Fruit fly (Drosophila melanogaster) whole organism, embryonic: ENCODE measurements around the gene CG10286.

Experiments used
- ATbp ChIP-seq: fragments of 200-800 bp; sonication (Bioruptor generic); optimal IDR thresholded peaks from 2 replicates; lab custom pipeline; 2017; ENCODE audit warnings: missing biosample characterization, mild to moderate bottlenecking, missing genetic modification characterization, missing genetic modification reagents
- Asciz ChIP-seq: fragments of 200-800 bp; sonication (Bioruptor generic); optimal IDR thresholded peaks from 2 replicates; lab custom pipeline; 2017; ENCODE audit warnings: missing biosample characterization, mild to moderate bottlenecking, missing genetic modification characterization, missing genetic modification reagents
- Atf3 ChIP-seq: fragments of 200-800 bp; sonication (Bioruptor generic); optimal IDR thresholded peaks from 3 replicates; lab custom pipeline; 2016; ENCODE audit warnings: missing biosample characterization, missing genetic modification characterization
- B-H2 ChIP-seq: fragments of 200-800 bp; sonication (Bioruptor generic); optimal IDR thresholded peaks from 2 replicates; lab custom pipeline; 2018; ENCODE audit warnings: missing biosample characterization, mild to moderate bottlenecking, missing genetic modification characterization
- Blimp-1 ChIP-seq: fragments of 200-800 bp; sonication (Bioruptor generic); optimal IDR thresholded peaks from 3 replicates; lab custom pipeline; 2018; ENCODE audit warnings: missing biosample characterization, missing genetic modification characterization, mild to moderate bottlenecking, moderate library complexity, missing genetic modification reagents
- CG10543 ChIP-seq: fragments of 200-800 bp; sonication (Bioruptor generic); optimal IDR thresholded peaks from 3 replicates; lab custom pipeline; 2017; ENCODE audit warnings: missing biosample characterization, mild to moderate bottlenecking, missing genetic modification characterization, moderate library complexity
- CG12769 ChIP-seq: fragments of 200-800 bp; sonication (Bioruptor generic); optimal IDR thresholded peaks from 2 replicates; lab custom pipeline; 2019; ENCODE audit warnings: missing biosample characterization, mild to moderate bottlenecking, missing genetic modification characterization, moderate library complexity
- CG14441 ChIP-seq: fragments of 200-800 bp; sonication (Bioruptor generic); IDR thresholded peaks from 2 replicates; pipeline ENCODE4 v1.3.6; 2022; ENCODE audit warnings: missing biosample characterization, missing genetic modification characterization
- CG14667 ChIP-seq: fragments of 200-800 bp; sonication (Bioruptor generic); IDR thresholded peaks from 2 replicates; pipeline ENCODE4 v1.3.6; 2022; ENCODE audit warnings: missing biosample characterization, missing genetic modification characterization
- CG1603 ChIP-seq: fragments of 200-800 bp; sonication (Bioruptor generic); optimal IDR thresholded peaks from 2 replicates; lab custom pipeline; 2019; ENCODE audit warnings: missing biosample characterization, mild to moderate bottlenecking, missing genetic modification characterization, moderate library complexity
- CG2129 ChIP-seq: fragments of 200-800 bp; sonication (Bioruptor generic); IDR thresholded peaks from 2 replicates; pipeline ENCODE4 v1.3.6; 2022; ENCODE audit warnings: missing biosample characterization, missing genetic modification characterization; ENCODE audit not compliant: partially characterized antibody
- CG31388 ChIP-seq: fragments of 200-800 bp; sonication (Bioruptor generic); optimal IDR thresholded peaks from 2 replicates; lab custom pipeline; 2016; ENCODE audit warnings: missing biosample characterization, missing genetic modification characterization
- CG43689 ChIP-seq: fragments of 200-800 bp; sonication (Bioruptor generic); IDR thresholded peaks from 2 replicates; pipeline ENCODE4 v1.3.6; 2022; ENCODE audit warnings: missing biosample characterization, missing genetic modification characterization
- CG7271 ChIP-seq: fragments of 200-800 bp; sonication (Bioruptor generic); optimal IDR thresholded peaks from 2 replicates; lab custom pipeline; 2018; ENCODE audit warnings: missing biosample characterization, mild to moderate bottlenecking, missing genetic modification characterization, moderate library complexity
- CG7372 ChIP-seq: fragments of 200-800 bp; sonication (Bioruptor generic); IDR thresholded peaks from 2 replicates; pipeline ENCODE4 v1.3.6; 2022; ENCODE audit warnings: missing biosample characterization, missing genetic modification characterization
- CG8944 ChIP-seq: fragments of 200-800 bp; sonication (Bioruptor generic); optimal IDR thresholded peaks from 3 replicates; lab custom pipeline; 2016; ENCODE audit warnings: missing biosample characterization, missing genetic modification characterization
- CTCF ChIP-seq: fragments of 200-800 bp; sonication (Bioruptor generic); optimal IDR thresholded peaks from 2 replicates; lab custom pipeline; 2017; ENCODE audit warnings: missing biosample characterization, mild to moderate bottlenecking, missing genetic modification characterization, moderate library complexity
- D19A ChIP-seq: fragments of 200-800 bp; optimal IDR thresholded peaks from 3 replicates; lab custom pipeline; 2019; ENCODE audit warnings: missing biosample characterization, mild to moderate bottlenecking, missing genetic modification characterization, moderate library complexity
- Dfd ChIP-seq, 2 experiments: fragments of >200 bp; optimal IDR thresholded peaks; 2 replicates each; lab custom pipeline; 2017; ENCODE audit warnings: missing biosample characterization in 2 of 2, missing genetic modification characterization in 2 of 2
- Hand ChIP-seq: fragments of 200-800 bp; sonication (Bioruptor generic); optimal IDR thresholded peaks from 2 replicates; lab custom pipeline; 2017; ENCODE audit warnings: mild to moderate bottlenecking, missing biosample characterization, missing genetic modification reagents, missing genetic modification characterization
- Mad ChIP-seq: fragments of 200-800 bp; sonication (Bioruptor generic); optimal IDR thresholded peaks from 2 replicates; lab custom pipeline; 2016; ENCODE audit warnings: missing biosample characterization, missing genetic modification characterization
- Med ChIP-seq: fragments of 200-800 bp; sonication (Bioruptor generic); peaks from one replicate; lab custom pipeline; 2016; ENCODE audit warnings: missing biosample characterization, missing genetic modification characterization, mild to moderate bottlenecking, inconsistent platforms, moderate library complexity
- Mes4 ChIP-seq: fragments of 200-800 bp; sonication (Bioruptor generic); optimal IDR thresholded peaks from 2 replicates; lab custom pipeline; 2016; ENCODE audit warnings: missing biosample characterization, missing genetic modification characterization
- Nf-YB ChIP-seq: fragments of 200-800 bp; sonication (Bioruptor generic); optimal IDR thresholded peaks from 3 replicates; lab custom pipeline; 2019; ENCODE audit warnings: missing biosample characterization, mild to moderate bottlenecking, missing genetic modification characterization, moderate library complexity
- Oli ChIP-seq: fragments of 200-800 bp; sonication (Bioruptor generic); optimal IDR thresholded peaks from 2 replicates; lab custom pipeline; 2018; ENCODE audit warnings: missing biosample characterization, mild to moderate bottlenecking, missing genetic modification characterization, moderate library complexity
- Pdp1 ChIP-seq, 2 experiments: fragments of 200-800 bp; sonication (Bioruptor generic); optimal IDR thresholded peaks; 3 replicates each; lab custom pipeline; 2016; ENCODE audit warnings: missing biosample characterization in 2 of 2, missing genetic modification characterization in 2 of 2, mild to moderate bottlenecking in 1 of 2, moderate library complexity in 1 of 2
- Poxn ChIP-seq: fragments of 200-800 bp; sonication (Bioruptor generic); IDR thresholded peaks from 2 replicates; pipeline ENCODE4 v1.3.6; 2022; ENCODE audit warnings: missing biosample characterization, missing genetic modification characterization
- Sry-β ChIP-seq: fragments of 200-800 bp; sonication (Bioruptor generic); optimal IDR thresholded peaks from 2 replicates; lab custom pipeline; 2018; ENCODE audit warnings: missing biosample characterization, mild to moderate bottlenecking, missing genetic modification characterization, moderate library complexity
- al ChIP-seq: fragments of 200-800 bp; sonication (Bioruptor generic); IDR thresholded peaks from 2 replicates; pipeline ENCODE4 v1.3.6; 2022; ENCODE audit warnings: missing biosample characterization, missing genetic modification characterization
- bigmax ChIP-seq: fragments of 200-800 bp; sonication (Bioruptor generic); optimal IDR thresholded peaks from 2 replicates; lab custom pipeline; 2018; ENCODE audit warnings: missing biosample characterization, mild to moderate bottlenecking, missing genetic modification characterization
- corto ChIP-seq: fragments of 200-800 bp; sonication (Bioruptor generic); optimal IDR thresholded peaks from 2 replicates; lab custom pipeline; 2016; ENCODE audit warnings: missing biosample characterization, mild to moderate bottlenecking, missing genetic modification characterization, moderate library complexity
- crol ChIP-seq: fragments of 200-800 bp; sonication (Bioruptor generic); IDR thresholded peaks from 2 replicates; pipeline ENCODE4 v1.3.6; 2022; ENCODE audit warnings: missing biosample characterization, missing genetic modification characterization
- crp ChIP-seq, 2 experiments: fragments of 200-800 bp; sonication (Bioruptor generic); optimal IDR thresholded peaks; 2 replicates in 1 of 2; 3 replicates in 1 of 2; lab custom pipeline; 2017; ENCODE audit warnings: missing biosample characterization in 2 of 2, missing genetic modification characterization in 2 of 2, mild to moderate bottlenecking in 1 of 2, moderate library complexity in 1 of 2
- dati ChIP-seq: fragments of 200-800 bp; sonication (Bioruptor generic); IDR thresholded peaks from 2 replicates; pipeline ENCODE4 v1.3.6; 2022; ENCODE audit warnings: missing biosample characterization, missing genetic modification characterization
- exex ChIP-seq: fragments of 200-800 bp; sonication (Bioruptor generic); optimal IDR thresholded peaks from 4 replicates; lab custom pipeline; 2018; ENCODE audit warnings: missing biosample characterization, mild to moderate bottlenecking, missing genetic modification characterization, moderate library complexity
- fd64A ChIP-seq: fragments of 200-800 bp; sonication (Bioruptor generic); optimal IDR thresholded peaks from 3 replicates; lab custom pipeline; 2018; ENCODE audit warnings: missing biosample characterization, mild to moderate bottlenecking, missing genetic modification characterization
- gro ChIP-seq: fragments of 200-800 bp; sonication (Bioruptor generic); optimal IDR thresholded peaks from 2 replicates; lab custom pipeline; 2016; ENCODE audit warnings: missing biosample characterization, missing genetic modification characterization
- luna ChIP-seq: fragments of 200-800 bp; sonication (Bioruptor generic); optimal IDR thresholded peaks from 2 replicates; lab custom pipeline; 2016; ENCODE audit warnings: missing biosample characterization, missing genetic modification characterization
- mam ChIP-seq: fragments of 200-800 bp; sonication (Bioruptor generic); optimal IDR thresholded peaks from 3 replicates; lab custom pipeline; 2016; ENCODE audit warnings: missing biosample characterization, missing genetic modification characterization
- mirr ChIP-seq: fragments of 200-800 bp; sonication (Bioruptor generic); optimal IDR thresholded peaks from 3 replicates; lab custom pipeline; 2018; ENCODE audit warnings: missing biosample characterization, mild to moderate bottlenecking, missing genetic modification characterization
- mld ChIP-seq: fragments of 200-800 bp; sonication (Bioruptor generic); IDR thresholded peaks from 3 replicates; pipeline ENCODE4 v1.3.6; 2022; ENCODE audit warnings: missing biosample characterization, missing genetic modification characterization; ENCODE audit not compliant: partially characterized antibody
- odd ChIP-seq: fragments of 200-800 bp; sonication (Bioruptor generic); optimal IDR thresholded peaks from 2 replicates; lab custom pipeline; 2017; ENCODE audit warnings: missing biosample characterization, mild to moderate bottlenecking, missing genetic modification characterization
- org-1 ChIP-seq: fragments of 200-800 bp; sonication (Bioruptor generic); optimal IDR thresholded peaks from 2 replicates; lab custom pipeline; 2017; ENCODE audit warnings: missing biosample characterization, missing genetic modification characterization
- pum ChIP-seq: fragments of 200-800 bp; sonication (Bioruptor generic); optimal IDR thresholded peaks from 2 replicates; lab custom pipeline; 2016; ENCODE audit warnings: missing biosample characterization, missing genetic modification characterization
- ranshi ChIP-seq: fragments of 200-800 bp; sonication (Bioruptor generic); IDR thresholded peaks from 2 replicates; pipeline ENCODE4 v1.3.6; 2022; ENCODE audit warnings: missing biosample characterization, missing genetic modification characterization
- rib ChIP-seq: fragments of 200-800 bp; sonication (Bioruptor generic); IDR thresholded peaks from 2 replicates; pipeline ENCODE4 v1.3.6; 2022; ENCODE audit warnings: missing biosample characterization, missing genetic modification characterization
- sd ChIP-seq: fragments of 200-800 bp; sonication (Bioruptor generic); optimal IDR thresholded peaks from 3 replicates; lab custom pipeline; 2018; ENCODE audit warnings: missing biosample characterization, mild to moderate bottlenecking, missing genetic modification characterization, moderate library complexity
- sens ChIP-seq: fragments of 200-800 bp; sonication (Bioruptor generic); peaks from one replicate; lab custom pipeline; 2016; ENCODE audit warnings: missing biosample characterization, missing genetic modification characterization
- twi ChIP-seq: fragments of 200-800 bp; optimal IDR thresholded peaks from 2 replicates; lab custom pipeline; 2019; ENCODE audit warnings: missing biosample characterization, mild to moderate bottlenecking, missing genetic modification characterization, moderate library complexity
- vvl ChIP-seq: fragments of 200-800 bp; sonication (Bioruptor generic); IDR thresholded peaks from 2 replicates; pipeline ENCODE4 v1.3.6; 2022; ENCODE audit warnings: missing biosample characterization, missing genetic modification characterization

Gene CG10286

DNA sequence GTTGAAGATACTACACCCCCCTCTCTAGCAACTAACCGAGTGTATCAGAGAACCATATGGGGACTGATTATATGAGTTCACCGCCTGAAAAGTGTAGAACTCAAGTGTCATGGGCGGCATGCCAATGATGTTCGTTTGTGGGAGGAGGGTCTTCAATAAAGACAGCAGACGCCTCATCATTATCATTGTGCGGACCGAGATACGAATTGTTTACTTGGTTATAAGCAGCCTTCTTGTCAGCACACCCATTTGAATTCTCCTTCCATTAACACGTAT is 25.4 kb downstream of the CG10286 start (continued):
- no peak; the same call in 1 of the 2 replicates for TF ChIP-seq vvl (GFP tag; lab: Robert Waterston, UW)
- peak; percentile 69 for TF ChIP-seq mirr (GFP tag; lab: Kevin White, UChicago)
- TF ChIP-seq Med (GFP tag; lab: Kevin White, UChicago), result peak; percentile 37
- TF ChIP-seq twi, result peak; percentile 81
- TF ChIP-seq exex (tag; lab: Kevin White, UChicago), result peak; percentile 62
- peak in 1 of 2 experiments; percentile 26 for TF ChIP-seq Pdp1 (GFP tag; optimal IDR thresholded peaks at IDR 0.05; lab: Kevin White, UChicago)
- TF ChIP-seq CG2129 (GFP tag; lab: Robert Waterston, UW), result no peak
- TF ChIP-seq Dfd (GFP tag; optimal IDR thresholded peaks at IDR 0.05; lab: Kevin White, UChicago), result no peak
- TF ChIP-seq CG10543 (GFP tag; lab: Kevin White, UChicago), result peak; percentile 1
- no peak for TF ChIP-seq CG7271 (tag; lab: Kevin White, UChicago)
- no peak for TF ChIP-seq Mad (GFP tag; lab: Kevin White, UChicago)
- TF ChIP-seq sd, result peak; percentile 79
- peak; percentile 23 for TF ChIP-seq gro (GFP tag; lab: Kevin White, UChicago)
- no peak for TF ChIP-seq crp (GFP tag; optimal IDR thresholded peaks at IDR 0.05; lab: Kevin White, UChicago)
- TF ChIP-seq crol (GFP tag; lab: Robert Waterston, UW), result peak; percentile 25; the same call in 1 of the 2 replicates
- TF ChIP-seq CG14441 (GFP tag; lab: Robert Waterston, UW), result no peak

DNA sequence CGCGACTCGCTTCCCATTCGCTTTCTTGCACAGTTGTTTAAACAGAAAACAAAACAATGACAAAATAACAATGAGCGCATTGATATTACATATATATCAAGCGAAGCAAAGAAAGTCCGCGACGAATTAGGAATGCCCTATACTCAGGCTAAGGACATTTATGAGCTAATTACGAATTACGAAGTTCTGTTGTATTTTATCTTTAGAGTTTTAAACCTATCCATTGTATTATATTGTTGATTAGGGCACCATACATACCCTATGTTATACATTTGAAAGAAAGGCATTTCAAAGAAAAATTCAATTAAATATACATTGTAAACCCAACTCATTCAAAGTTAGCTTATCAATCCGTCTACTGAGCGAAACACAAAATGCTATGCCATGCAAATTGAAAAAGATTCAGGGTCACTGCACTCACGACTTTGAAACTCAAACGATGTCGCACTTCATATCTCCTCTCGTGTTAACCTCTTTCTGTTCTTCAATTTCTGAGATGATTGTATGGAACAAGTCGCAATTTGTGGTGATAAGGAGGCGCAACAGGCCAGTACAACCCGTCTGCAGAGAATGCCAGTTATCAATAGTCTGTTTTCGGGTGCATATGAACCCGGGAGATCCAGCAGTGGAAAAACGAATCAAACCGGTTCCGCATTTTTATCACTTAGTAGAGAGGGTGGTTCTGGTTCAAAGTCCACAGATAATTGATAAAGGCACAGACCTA is 27.0 kb downstream of the CG10286 start:
- no peak for TF ChIP-seq bigmax (GFP tag; lab: Kevin White, UChicago)
- TF ChIP-seq Blimp-1 (GFP tag; lab: Kevin White, UChicago), result peak; percentile 46
- no peak for TF ChIP-seq al (GFP tag; lab: Robert Waterston, UW)
- TF ChIP-seq ATbp (GFP tag; lab: Kevin White, UChicago), result peak; percentile 40
- no peak for TF ChIP-seq mam
- TF ChIP-seq Mes4 (GFP tag; lab: Kevin White, UChicago), result no peak
- no peak for TF ChIP-seq luna (GFP tag; lab: Kevin White, UChicago)
- no peak for TF ChIP-seq Nf-YB
- no peak for TF ChIP-seq CG12769 (tag; lab: Kevin White, UChicago)
- no peak for TF ChIP-seq CG7372 (GFP tag; lab: Robert Waterston, UW)
- TF ChIP-seq CG43689 (GFP tag; lab: Robert Waterston, UW), result no peak
- no peak for TF ChIP-seq rib (GFP tag; lab: Robert Waterston, UW)
- TF ChIP-seq CTCF, result no peak
- peak; percentile 6 for TF ChIP-seq fd64A
- TF ChIP-seq odd, result no peak
- no peak for TF ChIP-seq mld (GFP tag; lab: Robert Waterston, UW)
- no peak for TF ChIP-seq Atf3 (GFP tag; lab: Kevin White, UChicago)
- no peak for TF ChIP-seq Sry-β (GFP tag; lab: Kevin White, UChicago)
- no peak for TF ChIP-seq Poxn (GFP tag; lab: Robert Waterston, UW)
- peak; percentile 6 for TF ChIP-seq corto (GFP tag; lab: Kevin White, UChicago)
- no peak for TF ChIP-seq CG14667 (GFP tag; lab: Robert Waterston, UW)
- no peak for TF ChIP-seq org-1 (GFP tag; lab: Kevin White, UChicago)
- TF ChIP-seq dati (GFP tag; lab: Robert Waterston, UW), result no peak
- TF ChIP-seq pum (GFP tag; lab: Kevin White, UChicago), result no peak
- TF ChIP-seq Mad (GFP tag; lab: Kevin White, UChicago), result no peak
- TF ChIP-seq CG31388 (GFP tag; lab: Kevin White, UChicago), result no peak
- TF ChIP-seq CG1603 (tag; lab: Kevin White, UChicago), result peak; percentile 39
- peak; percentile 70 for TF ChIP-seq sens
- peak; percentile 17 for TF ChIP-seq Oli (tag; lab: Kevin White, UChicago)
- peak; percentile 91 for TF ChIP-seq D19A (tag; lab: Kevin White, UChicago)
- TF ChIP-seq Hand, result no peak
- TF ChIP-seq Asciz (GFP tag; lab: Kevin White, UChicago), result peak; percentile 26
- TF ChIP-seq B-H2 (GFP tag; lab: Kevin White, UChicago), result no peak
- TF ChIP-seq CG8944 (GFP tag; lab: Kevin White, UChicago), result no peak
- 0 out of 2 replicates have a peak, but pooled peaks have one; percentile 19 for TF ChIP-seq ranshi (GFP tag; lab: Robert Waterston, UW)
